Fruit fly (Drosophila melanogaster) whole organism, embryonic: ENCODE data around the gene mbm.
A peak's percentile ranks its signal among the peaks of the same experiment; 100 is the strongest.

ENCODE experiments used
- Aef1 ChIP-seq: fragments of 200-800 bp; sonication (Bioruptor generic); IDR thresholded peaks from 3 replicates; pipeline ENCODE4 v1.3.6; 2022; ENCODE audit warnings: missing biosample characterization, missing genetic modification characterization
- BtbVII ChIP-seq: fragments of 200-800 bp; sonication (Bioruptor generic); optimal IDR thresholded peaks from 3 replicates; lab custom pipeline; 2017; ENCODE audit warnings: missing biosample characterization, mild to moderate bottlenecking, missing genetic modification characterization
- CG12155 ChIP-seq: fragments of 200-800 bp; sonication (Bioruptor generic); optimal IDR thresholded peaks from 3 replicates; lab custom pipeline; 2016; ENCODE audit warnings: missing biosample characterization, missing genetic modification characterization
- CG12659 ChIP-seq: fragments of 200-800 bp; sonication (Bioruptor generic); optimal IDR thresholded peaks from 3 replicates; lab custom pipeline; 2017; ENCODE audit warnings: mild to moderate bottlenecking, missing biosample characterization, missing genetic modification reagents, missing genetic modification characterization
- CG15514 ChIP-seq: fragments of 200-800 bp; sonication (Bioruptor generic); optimal IDR thresholded peaks from 3 replicates; lab custom pipeline; 2017; ENCODE audit warnings: missing biosample characterization, missing genetic modification characterization, mild to moderate bottlenecking, moderate library complexity, missing genetic modification reagents
- CG16779 ChIP-seq: fragments of 200-800 bp; sonication (Bioruptor generic); IDR thresholded peaks from 2 replicates; pipeline ENCODE4 v1.3.6; 2022; ENCODE audit warnings: missing biosample characterization, missing genetic modification characterization
- CG16863 ChIP-seq: fragments of 200-800 bp; sonication (Bioruptor generic); optimal IDR thresholded peaks from 3 replicates; lab custom pipeline; 2016; ENCODE audit warnings: missing biosample characterization, missing genetic modification characterization
- CG2116 ChIP-seq: fragments of 200-800 bp; sonication (Bioruptor generic); optimal IDR thresholded peaks from 3 replicates; lab custom pipeline; 2018; ENCODE audit warnings: missing biosample characterization, mild to moderate bottlenecking, missing genetic modification characterization
- CG30403 ChIP-seq: fragments of 200-800 bp; sonication (Bioruptor generic); optimal IDR thresholded peaks from 3 replicates; lab custom pipeline; 2016; ENCODE audit warnings: missing biosample characterization, missing genetic modification characterization
- CG3163 ChIP-seq: fragments of 200-800 bp; sonication (Bioruptor generic); optimal IDR thresholded peaks from 3 replicates; lab custom pipeline; 2016; ENCODE audit warnings: missing biosample characterization, missing genetic modification characterization
- CG34376 ChIP-seq: fragments of 200-800 bp; sonication (Bioruptor generic); optimal IDR thresholded peaks from 2 replicates; lab custom pipeline; 2018; ENCODE audit warnings: missing biosample characterization, mild to moderate bottlenecking, missing genetic modification characterization
- CG34422 ChIP-seq: fragments of 200-800 bp; sonication (Bioruptor generic); IDR thresholded peaks from 3 replicates; pipeline ENCODE4 v1.3.6; 2022; ENCODE audit warnings: missing biosample characterization, missing genetic modification characterization
- CG4424 ChIP-seq: fragments of 200-800 bp; sonication (Bioruptor generic); optimal IDR thresholded peaks from 3 replicates; lab custom pipeline; 2016; ENCODE audit warnings: missing biosample characterization, missing genetic modification characterization
- CG8388 ChIP-seq: fragments of 200-800 bp; sonication (Bioruptor generic); optimal IDR thresholded peaks from 2 replicates; lab custom pipeline; 2019; ENCODE audit warnings: missing biosample characterization, mild to moderate bottlenecking, missing genetic modification characterization, moderate library complexity
- CG8478 ChIP-seq: fragments of >200 bp; optimal IDR thresholded peaks from 2 replicates; lab custom pipeline; 2018
- Dad ChIP-seq: fragments of 200-800 bp; sonication (Bioruptor generic); optimal IDR thresholded peaks from 3 replicates; lab custom pipeline; 2016; ENCODE audit warnings: missing biosample characterization, missing genetic modification characterization
- Deaf1 ChIP-seq: fragments of 200-800 bp; optimal IDR thresholded peaks from 3 replicates; lab custom pipeline; 2019; ENCODE audit warnings: missing biosample characterization, mild to moderate bottlenecking, missing genetic modification characterization, moderate library complexity
- Drgx ChIP-seq: fragments of 200-800 bp; sonication (Bioruptor generic); IDR thresholded peaks from 2 replicates; pipeline ENCODE4 v1.3.6; 2022; ENCODE audit warnings: missing biosample characterization, missing genetic modification characterization
- HLHmδ ChIP-seq: fragments of 200-800 bp; sonication (Bioruptor generic); optimal IDR thresholded peaks from 2 replicates; lab custom pipeline; 2018; ENCODE audit warnings: missing biosample characterization, mild to moderate bottlenecking, missing genetic modification characterization, moderate library complexity
- HmgD ChIP-seq: fragments of 200-800 bp; sonication (Bioruptor generic); optimal IDR thresholded peaks from 3 replicates; lab custom pipeline; 2016; ENCODE audit warnings: missing biosample characterization, missing genetic modification characterization
- Med ChIP-seq: fragments of 200-800 bp; sonication (Bioruptor generic); peaks from one replicate; lab custom pipeline; 2016; ENCODE audit warnings: missing biosample characterization, missing genetic modification characterization, mild to moderate bottlenecking, inconsistent platforms, moderate library complexity
- Mes4 ChIP-seq: fragments of 200-800 bp; sonication (Bioruptor generic); optimal IDR thresholded peaks from 2 replicates; lab custom pipeline; 2016; ENCODE audit warnings: missing biosample characterization, missing genetic modification characterization
- Myb ChIP-seq: fragments of 200-800 bp; sonication (Bioruptor generic); optimal IDR thresholded peaks from 2 replicates; lab custom pipeline; 2016; ENCODE audit warnings: missing biosample characterization, missing genetic modification characterization
- Nf-YC ChIP-seq: fragments of 200-800 bp; optimal IDR thresholded peaks from 3 replicates; lab custom pipeline; 2019; ENCODE audit warnings: missing biosample characterization, mild to moderate bottlenecking, missing genetic modification characterization, moderate library complexity
- Pdp1 ChIP-seq, 2 experiments: fragments of 200-800 bp; sonication (Bioruptor generic); optimal IDR thresholded peaks; 3 replicates each; lab custom pipeline; 2016; ENCODE audit warnings: missing biosample characterization in 2 of 2, missing genetic modification characterization in 2 of 2, mild to moderate bottlenecking in 1 of 2, moderate library complexity in 1 of 2
- Trl ChIP-seq, 3 experiments: fragments of >200 bp in 2 of 3; fragments of 200-800 bp in 1 of 3; sonication (Bioruptor generic) in 1 of 3; optimal IDR thresholded peaks; 2 replicates in 1 of 3; 3 replicates in 2 of 3; lab custom pipeline; 2016 to 2017; ENCODE audit warnings: missing biosample characterization in 1 of 3, missing genetic modification characterization in 1 of 3
- ac ChIP-seq: fragments of 200-800 bp; sonication (Bioruptor generic); optimal IDR thresholded peaks from 3 replicates; lab custom pipeline; 2017; ENCODE audit warnings: missing biosample characterization, mild to moderate bottlenecking, missing genetic modification characterization
- az2 ChIP-seq: fragments of 200-800 bp; sonication (Bioruptor generic); optimal IDR thresholded peaks from 3 replicates; lab custom pipeline; 2016; ENCODE audit warnings: missing biosample characterization, missing genetic modification characterization
- bsh ChIP-seq, 2 experiments: fragments of 200-800 bp; sonication (Bioruptor generic); optimal IDR thresholded peaks; 2 replicates each; lab custom pipeline; 2017 to 2018; ENCODE audit warnings: mild to moderate bottlenecking in 2 of 2, missing biosample characterization in 2 of 2, missing genetic modification characterization in 2 of 2, moderate library complexity in 1 of 2
- dimm ChIP-seq: fragments of 200-800 bp; sonication (Bioruptor generic); IDR thresholded peaks from 2 replicates; pipeline ENCODE4 v1.3.6; 2022; ENCODE audit warnings: missing biosample characterization, missing genetic modification characterization
- eyg ChIP-seq: fragments of 200-800 bp; sonication (Bioruptor generic); optimal IDR thresholded peaks from 3 replicates; lab custom pipeline; 2016; ENCODE audit warnings: missing biosample characterization, missing genetic modification characterization
- fru ChIP-seq: fragments of >200 bp; optimal IDR thresholded peaks from 2 replicates; lab custom pipeline; 2017
- ftz-f1 ChIP-seq: fragments of 200-800 bp; sonication (Bioruptor generic); optimal IDR thresholded peaks from 2 replicates; lab custom pipeline; 2016; ENCODE audit warnings: missing biosample characterization, missing genetic modification characterization
- gce ChIP-seq: fragments of 200-800 bp; sonication (Bioruptor generic); IDR thresholded peaks from 3 replicates; pipeline ENCODE4 v1.3.6; 2022; ENCODE audit warnings: missing biosample characterization, missing genetic modification characterization
- gem ChIP-seq: fragments of 200-800 bp; sonication (Bioruptor generic); optimal IDR thresholded peaks from 2 replicates; lab custom pipeline; 2019; ENCODE audit warnings: missing biosample characterization, mild to moderate bottlenecking, missing genetic modification characterization, moderate library complexity
- jumu ChIP-seq: fragments of 200-800 bp; sonication (Bioruptor generic); optimal IDR thresholded peaks from 3 replicates; lab custom pipeline; 2016; ENCODE audit warnings: missing biosample characterization, missing genetic modification characterization
- lov ChIP-seq, 2 experiments: fragments of 200-800 bp in 1 of 2; fragments of >200 bp in 1 of 2; sonication (Bioruptor generic) in 1 of 2; IDR thresholded peaks in 1 of 2; optimal IDR thresholded peaks in 1 of 2; 2 replicates in 1 of 2; 3 replicates in 1 of 2; pipeline versions ENCODE4 v1.3.6 to Lab custom; 2017 to 2022; ENCODE audit warnings: missing biosample characterization in 1 of 2, missing genetic modification characterization in 1 of 2
- nerfin-1 ChIP-seq: fragments of 200-800 bp; sonication (Bioruptor generic); optimal IDR thresholded peaks from 3 replicates; lab custom pipeline; 2019; ENCODE audit warnings: missing biosample characterization, mild to moderate bottlenecking, missing genetic modification characterization, moderate library complexity
- nmo ChIP-seq: fragments of 200-800 bp; sonication (Bioruptor generic); optimal IDR thresholded peaks from 2 replicates; lab custom pipeline; 2018; ENCODE audit warnings: missing biosample characterization, mild to moderate bottlenecking, missing genetic modification characterization, moderate library complexity
- org-1 ChIP-seq: fragments of 200-800 bp; sonication (Bioruptor generic); optimal IDR thresholded peaks from 2 replicates; lab custom pipeline; 2017; ENCODE audit warnings: missing biosample characterization, missing genetic modification characterization
- p53 ChIP-seq: fragments of 200-800 bp; sonication (Bioruptor generic); optimal IDR thresholded peaks from 2 replicates; lab custom pipeline; 2016; ENCODE audit warnings: missing biosample characterization, missing genetic modification characterization
- pros ChIP-seq: fragments of 200-800 bp; sonication (Bioruptor generic); optimal IDR thresholded peaks from 3 replicates; lab custom pipeline; 2019; ENCODE audit warnings: missing biosample characterization, mild to moderate bottlenecking, missing genetic modification characterization, moderate library complexity
- scrt ChIP-seq: fragments of 200-800 bp; sonication (Bioruptor generic); optimal IDR thresholded peaks from 2 replicates; lab custom pipeline; 2018; ENCODE audit warnings: missing biosample characterization, mild to moderate bottlenecking, missing genetic modification characterization, moderate library complexity
- sna ChIP-seq: fragments of 200-800 bp; sonication (Bioruptor generic); IDR thresholded peaks from 2 replicates; pipeline ENCODE4 v1.3.6; 2022; ENCODE audit warnings: missing biosample characterization, missing genetic modification characterization; ENCODE audit not compliant: partially characterized antibody
- tio ChIP-seq: fragments of 200-800 bp; sonication (Bioruptor generic); optimal IDR thresholded peaks from 2 replicates; lab custom pipeline; 2017; ENCODE audit warnings: missing biosample characterization, missing genetic modification characterization, inconsistent platforms
- yki ChIP-seq: fragments of >200 bp; optimal IDR thresholded peaks from 3 replicates; lab custom pipeline; 2018
- z ChIP-seq: fragments of 200-800 bp; sonication (Bioruptor generic); IDR thresholded peaks from 3 replicates; pipeline ENCODE4 v1.3.6; 2022; ENCODE audit warnings: missing biosample characterization, missing genetic modification characterization

Gene mbm

dm6 chr2L:250507-251215 lies 22.9 kb downstream of the mbm start, which contains the start of gene kis (continued):
- TF ChIP-seq fru (lab: Kevin White, UChicago) (no peak), CG12659 (GFP tag; lab: Kevin White, UChicago) (peak; percentile 93), p53 (GFP tag; lab: Kevin White, UChicago) (no peak), BtbVII (GFP tag; lab: Kevin White, UChicago) (no peak), gem (peak; percentile 43), tio (GFP tag; lab: Kevin White, UChicago) (no peak), eyg (GFP tag; lab: Kevin White, UChicago) (peak; percentile 50), CG3163 (peak; percentile 43), CG2116 (peak; percentile 79), nerfin-1 (tag; lab: Kevin White, UChicago) (peak; percentile 48), yki (lab: Kevin White, UChicago) (no peak), ac (GFP tag; lab: Kevin White, UChicago) (no peak), Aef1 (peak; percentile 87), Myb (GFP tag; lab: Kevin White, UChicago) (peak; percentile 58), Nf-YC (tag; lab: Kevin White, UChicago) (peak; percentile 60), Dad (peak; percentile 43), ftz-f1 (GFP tag; lab: Kevin White, UChicago) (no peak), Mes4 (GFP tag; lab: Kevin White, UChicago) (peak; percentile 29), jumu (peak; percentile 59), CG16779 (no peak), dimm (no peak)

- TF ChIP-seq gce (GFP tag; lab: Robert Waterston, UW), result 0 out of 3 replicates have a peak, but pooled peaks have one; percentile 17
- peak; percentile 42 for TF ChIP-seq Med
- peak; percentile 60; the same call in 1 of the 2 replicates for TF ChIP-seq sna (GFP tag; lab: Robert Waterston, UW)
- TF ChIP-seq org-1 (GFP tag; lab: Kevin White, UChicago), result no peak
- TF ChIP-seq CG8388 (GFP tag; lab: Kevin White, UChicago), result peak; percentile 24
- peak; percentile 20 for TF ChIP-seq CG8478
- peak; percentile 21 for TF ChIP-seq CG34376 (GFP tag; lab: Kevin White, UChicago)
- no peak for TF ChIP-seq CG2116
- TF ChIP-seq CG16863 (GFP tag; lab: Kevin White, UChicago), result peak; percentile 32
- peak; percentile 6 for TF ChIP-seq nmo
- no peak; the same call in 2 of the 3 replicates for TF ChIP-seq CG34422
- TF ChIP-seq az2 (GFP tag; lab: Kevin White, UChicago), result peak; percentile 42
- TF ChIP-seq Deaf1 (tag; lab: Kevin White, UChicago), result peak; percentile 75
- TF ChIP-seq pros (GFP tag; lab: Kevin White, UChicago), result peak; percentile 91
- TF ChIP-seq CG12155 (GFP tag; lab: Kevin White, UChicago), result peak; percentile 31
- TF ChIP-seq scrt, result peak; percentile 39
- TF ChIP-seq HmgD, result peak; percentile 21
- TF ChIP-seq CG30403 (GFP tag; lab: Kevin White, UChicago), result peak; percentile 15
- peak; percentile 7 for TF ChIP-seq CG15514 (GFP tag; lab: Kevin White, UChicago)
- TF ChIP-seq Drgx, result peak; percentile 62
- peak; percentile 23 to 44 for TF ChIP-seq bsh (GFP tag; optimal IDR thresholded peaks at IDR 0.05; lab: Kevin White, UChicago)
- TF ChIP-seq HLHmδ (GFP tag; lab: Kevin White, UChicago), result peak; percentile 58
- peak; percentile 73; the same call in 2 of the 3 replicates for TF ChIP-seq z (GFP tag; lab: Robert Waterston, UW)
- TF ChIP-seq CG4424 (GFP tag; lab: Kevin White, UChicago), result peak; percentile 10
- TF ChIP-seq Trl (optimal IDR thresholded peaks at IDR 0.05; lab: Kevin White, UChicago), result peak; percentile 95 to 97
- TF ChIP-seq Trl (GFP tag; optimal IDR thresholded peaks at IDR 0.05; lab: Kevin White, UChicago), result peak; percentile 31
- TF ChIP-seq lov (optimal IDR thresholded peaks at IDR 0.05; lab: Kevin White, UChicago), result no peak
- 0 out of 3 replicates have a peak, but pooled peaks have one; percentile 14 for TF ChIP-seq lov (GFP tag; IDR thresholded peaks at IDR 0.05; lab: Robert Waterston, UW)
- TF ChIP-seq Pdp1 (GFP tag; optimal IDR thresholded peaks at IDR 0.05; lab: Kevin White, UChicago), result peak in 1 of 2 experiments; percentile 42
Observed at dm6 chr2L:249048-249825, 24.3 kb downstream of the mbm start.
